Fruit fly (Drosophila melanogaster): ENCODE measurements around the gene CG11755.

The CG11755 gene

dm6 chr3R:8673803-8674234 lies 2.9 kb upstream of the CG11755 start, which contains the start of gene mRpL19 (continued):
- TF ChIP-seq ind (GFP tag; optimal IDR thresholded peaks at IDR 0.05) (no peak), Fer2 (tag; optimal IDR thresholded peaks at IDR 0.05) (peak; percentile 22), Usf (GFP tag; optimal IDR thresholded peaks at IDR 0.05) (no peak), Lim3 (GFP tag; IDR thresholded peaks at IDR 0.05) (no peak), Drgx (GFP tag; IDR thresholded peaks at IDR 0.05) (no peak), fd3F (GFP tag; optimal IDR thresholded peaks at IDR 0.05) (no peak), Dek (tag; optimal IDR thresholded peaks at IDR 0.05) (peak; percentile 50), trem (tag; optimal IDR thresholded peaks at IDR 0.05) (peak; percentile 100), crp (GFP tag; optimal IDR thresholded peaks at IDR 0.05) (peak; percentile 44 to 88), lab (GFP tag; optimal IDR thresholded peaks at IDR 0.05) (no peak), CG31441 (GFP tag; IDR thresholded peaks at IDR 0.05) (peak; percentile 72), rib (GFP tag; IDR thresholded peaks at IDR 0.05) (no peak), sug (tag; optimal IDR thresholded peaks at IDR 0.05) (peak; percentile 61), Gsc (GFP tag; IDR thresholded peaks at IDR 0.05) (no peak), al (GFP tag; IDR thresholded peaks at IDR 0.05) (no peak), CG17385 (GFP tag; optimal IDR thresholded peaks at IDR 0.05) (peak; percentile 50), Deaf1 (tag; optimal IDR thresholded peaks at IDR 0.05) (no peak), CG12236 (GFP tag; optimal IDR thresholded peaks at IDR 0.05) (no peak), Gug (GFP tag; IDR thresholded peaks at IDR 0.05) (no peak), crc (GFP tag; optimal IDR thresholded peaks at IDR 0.05) (no peak), zen2 (GFP tag; IDR thresholded peaks at IDR 0.05; ENCODE audit: partially characterized antibody) (no peak; the same call in 2 of the 3 replicates), Nf-YB (GFP tag; optimal IDR thresholded peaks at IDR 0.05) (peak; percentile 37), CG3407 (GFP tag; optimal IDR thresholded peaks at IDR 0.05) (no peak), sens-2 (GFP tag; IDR thresholded peaks at IDR 0.05) (no peak), CG8478 (optimal IDR thresholded peaks at IDR 0.05) (no peak), lilli (GFP tag; optimal IDR thresholded peaks at IDR 0.05) (peak; percentile 45), Scr (GFP tag; IDR thresholded peaks at IDR 0.05; ENCODE audit: partially characterized antibody) (peak; percentile 58), BtbVII (GFP tag; optimal IDR thresholded peaks at IDR 0.05) (no peak), corto (GFP tag; optimal IDR thresholded peaks at IDR 0.05) (no peak), D19A (tag; optimal IDR thresholded peaks at IDR 0.05) (peak; percentile 64), CG1602 (GFP tag; optimal IDR thresholded peaks at IDR 0.05) (no peak), scrt (GFP tag; optimal IDR thresholded peaks at IDR 0.05) (no peak), CG11696 (GFP tag; IDR thresholded peaks at IDR 0.05) (no peak), CG1603 (tag; optimal IDR thresholded peaks at IDR 0.05) (no peak), sqz (GFP tag; optimal IDR thresholded peaks at IDR 0.05) (peak; percentile 54), CG10274 (GFP tag; optimal IDR thresholded peaks at IDR 0.05) (no peak), Ada2b (GFP tag; IDR thresholded peaks at IDR 0.05) (no peak), CG31388 (GFP tag; optimal IDR thresholded peaks at IDR 0.05) (no peak), Med (GFP tag) (peak; percentile 76), CG14441 (GFP tag; IDR thresholded peaks at IDR 0.05) (no peak), CG1233 (GFP tag; optimal IDR thresholded peaks at IDR 0.05) (no peak), CG42726 (GFP tag; IDR thresholded peaks at IDR 0.05; ENCODE audit: partially characterized antibody) (no peak), stc (GFP tag; IDR thresholded peaks at IDR 0.05) (no peak), CG7786 (GFP tag; optimal IDR thresholded peaks at IDR 0.05) (no peak), Bteb2 (GFP tag; optimal IDR thresholded peaks at IDR 0.05) (peak; percentile 6), ci (GFP tag; IDR thresholded peaks at IDR 0.05) (no peak), wdn (GFP tag; IDR thresholded peaks at IDR 0.05) (no peak), CG5953 (GFP tag; IDR thresholded peaks at IDR 0.05) (no peak), bab2 (GFP tag; optimal IDR thresholded peaks at IDR 0.05) (no peak), CG43689 (GFP tag; IDR thresholded peaks at IDR 0.05) (no peak), kay (GFP tag; optimal IDR thresholded peaks at IDR 0.05) (no peak), stwl (tag; optimal IDR thresholded peaks at IDR 0.05) (peak; percentile 78)

Measured in whole organism, embryonic.